Worm (Caenorhabditis elegans) whole organism, mixed stage, embryonic: ENCODE measurements around the gene bath-31.
"Not testable (repeated sequence)": the region's sequence is repeated elsewhere in the genome, so short reads cannot be mapped to it uniquely, and the experiment has no call there.

Source experiments
- M03D4.4 ChIP-seq: sonication (generic microtip); optimal IDR thresholded peaks from 2 replicates; lab custom pipeline; 2017; ENCODE audit warnings: mild to moderate bottlenecking, missing genetic modification characterization, missing compliant biosample characterization
- bed-3 ChIP-seq: fragments of 200-800 bp; sonication (Bioruptor generic); optimal IDR thresholded peaks from 3 replicates; lab custom pipeline; 2018; ENCODE audit warnings: mild to moderate bottlenecking, missing genetic modification characterization, moderate library complexity, missing compliant biosample characterization
- blmp-1 ChIP-seq: fragments of 150-350 bp; optimal IDR thresholded peaks from 2 replicates; lab custom pipeline; 2014; ENCODE audit warnings: missing biosample characterization, missing genetic modification characterization
- ceh-39 ChIP-seq: fragments of 150-350 bp; optimal IDR thresholded peaks from 2 replicates; lab custom pipeline; 2014; ENCODE audit warnings: missing biosample characterization, missing genetic modification characterization
- ceh-83 ChIP-seq: fragments of 200-800 bp; sonication (Bioruptor generic); optimal IDR thresholded peaks from 2 replicates; lab custom pipeline; 2018; ENCODE audit warnings: mild to moderate bottlenecking, missing genetic modification characterization, missing compliant biosample characterization
- ces-1 ChIP-seq: fragments of 150-350 bp; optimal IDR thresholded peaks from 2 replicates; lab custom pipeline; 2014; ENCODE audit warnings: missing biosample characterization, missing genetic modification reagents, missing genetic modification characterization
- cnd-1 ChIP-seq: fragments of 200-800 bp; sonication (Bioruptor generic); optimal IDR thresholded peaks from 2 replicates; lab custom pipeline; 2018; ENCODE audit warnings: mild to moderate bottlenecking, missing genetic modification characterization, missing compliant biosample characterization
- elt-1 ChIP-seq: sonication (generic microtip); optimal IDR thresholded peaks from 2 replicates; lab custom pipeline; 2017; ENCODE audit warnings: missing genetic modification characterization, mild to moderate bottlenecking, missing compliant biosample characterization, antibody characterized with exemption, moderate library complexity, borderline replicate concordance; ENCODE audit not compliant: insufficient read depth
- elt-3 ChIP-seq: fragments of 150-350 bp; optimal IDR thresholded peaks from 2 replicates; lab custom pipeline; 2014; ENCODE audit warnings: missing biosample characterization, missing genetic modification characterization
- flh-1 ChIP-seq: fragments of 200-800 bp; sonication (Bioruptor generic); optimal IDR thresholded peaks from 2 replicates; lab custom pipeline; 2018; ENCODE audit warnings: mild to moderate bottlenecking, missing genetic modification characterization, moderate library complexity, missing compliant biosample characterization
- ham-2 ChIP-seq: fragments of 200-800 bp; sonication (Bioruptor generic); optimal IDR thresholded peaks from 2 replicates; lab custom pipeline; 2018; ENCODE audit warnings: mild to moderate bottlenecking, missing genetic modification characterization, missing compliant biosample characterization
- hlh-1 ChIP-seq: fragments of 150-350 bp; optimal IDR thresholded peaks from 2 replicates; lab custom pipeline; 2014; ENCODE audit warnings: missing biosample characterization, missing genetic modification reagents, missing genetic modification characterization
- lin-32 ChIP-seq: fragments of 200-800 bp; sonication (Bioruptor generic); optimal IDR thresholded peaks from 2 replicates; lab custom pipeline; 2018; ENCODE audit warnings: mild to moderate bottlenecking, missing genetic modification characterization, missing compliant biosample characterization
- mab-5 ChIP-seq: fragments of 150-350 bp; optimal IDR thresholded peaks from 2 replicates; lab custom pipeline; 2014; ENCODE audit warnings: missing biosample characterization, missing genetic modification characterization
- mep-1 ChIP-seq: fragments of 150-350 bp; optimal IDR thresholded peaks from 2 replicates; lab custom pipeline; 2017; ENCODE audit warnings: missing biosample characterization, missing genetic modification reagents, missing genetic modification characterization, inconsistent platforms
- mls-2 ChIP-seq: sonication (generic microtip); optimal IDR thresholded peaks from 2 replicates; lab custom pipeline; 2016; ENCODE audit warnings: mild to moderate bottlenecking, missing genetic modification characterization, moderate library complexity, missing compliant biosample characterization
- nhr-12 ChIP-seq: fragments of 150-350 bp; optimal IDR thresholded peaks from 2 replicates; lab custom pipeline; 2014; ENCODE audit warnings: missing biosample characterization, missing genetic modification characterization
- nhr-2 ChIP-seq: fragments of 150-350 bp; optimal IDR thresholded peaks from 2 replicates; lab custom pipeline; 2014; ENCODE audit warnings: missing biosample characterization, missing genetic modification characterization
- nhr-237 ChIP-seq: fragments of 150-350 bp; optimal IDR thresholded peaks from 2 replicates; lab custom pipeline; 2014; ENCODE audit warnings: missing biosample characterization, missing genetic modification characterization
- nhr-28 ChIP-seq: fragments of 150-350 bp; optimal IDR thresholded peaks from 2 replicates; lab custom pipeline; 2014; ENCODE audit warnings: missing biosample characterization, missing genetic modification characterization
- nhr-76 ChIP-seq: sonication (generic microtip); optimal IDR thresholded peaks from 2 replicates; lab custom pipeline; 2017; ENCODE audit warnings: missing biosample characterization, missing genetic modification characterization
- pha-4 ChIP-seq: fragments of 150-350 bp; optimal IDR thresholded peaks from 2 replicates; lab custom pipeline; 2018; ENCODE audit warnings: missing biosample characterization, missing genetic modification reagents, missing genetic modification characterization
- sem-2 ChIP-seq: fragments of 200-800 bp; sonication (Bioruptor generic); optimal IDR thresholded peaks from 2 replicates; lab custom pipeline; 2018; ENCODE audit warnings: mild to moderate bottlenecking, missing genetic modification characterization, missing compliant biosample characterization
- snpc-4 ChIP-seq: fragments of 150-350 bp; optimal IDR thresholded peaks from 2 replicates; lab custom pipeline; 2014; ENCODE audit warnings: missing biosample characterization, missing genetic modification characterization
- sptf-1 ChIP-seq: sonication (generic microtip); optimal IDR thresholded peaks from 2 replicates; lab custom pipeline; 2017; ENCODE audit warnings: mild to moderate bottlenecking, missing genetic modification characterization, moderate library complexity, missing compliant biosample characterization
- tbx-8 ChIP-seq: fragments of 200-800 bp; sonication (Bioruptor generic); optimal IDR thresholded peaks from 2 replicates; lab custom pipeline; 2018; ENCODE audit warnings: mild to moderate bottlenecking, missing genetic modification characterization, moderate library complexity, missing compliant biosample characterization
- unc-39 ChIP-seq: fragments of 150-350 bp; optimal IDR thresholded peaks from 2 replicates; lab custom pipeline; 2014; ENCODE audit warnings: missing biosample characterization, missing genetic modification characterization
- unc-62 ChIP-seq: fragments of 150-350 bp; optimal IDR thresholded peaks from 2 replicates; lab custom pipeline; 2014; ENCODE audit warnings: missing biosample characterization, missing genetic modification reagents, missing genetic modification characterization
- zip-8 ChIP-seq: fragments of 150-350 bp; optimal IDR thresholded peaks from 2 replicates; lab custom pipeline; 2014; ENCODE audit warnings: missing biosample characterization, missing genetic modification characterization
- ztf-11 ChIP-seq: fragments of 150-350 bp; optimal IDR thresholded peaks from 2 replicates; lab custom pipeline; 2014; ENCODE audit warnings: missing biosample characterization, missing genetic modification characterization

Gene bath-31

DNA sequence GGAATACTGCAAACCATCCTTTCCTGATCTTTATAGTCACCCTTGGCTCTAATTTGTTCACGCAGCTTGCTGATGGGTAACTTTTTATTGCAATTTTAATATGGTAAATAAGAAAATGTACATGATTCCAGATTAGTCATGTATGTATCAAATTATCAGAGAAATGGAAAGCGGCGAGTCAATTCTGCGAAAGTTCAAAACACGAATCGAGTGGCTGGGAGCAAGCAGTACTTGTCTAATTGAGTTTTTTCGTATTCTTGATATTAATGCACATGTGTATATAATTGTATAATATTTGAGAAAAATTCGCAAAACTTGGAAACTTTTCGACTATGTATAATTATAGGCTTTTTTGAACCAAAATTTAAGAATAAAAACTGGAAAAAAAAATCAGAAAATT, 27.2 kb downstream of the bath-31 start, which contains the start of gene T24E12.12:
TSS of gene T24E12.12 (plus strand) at position 281 of the 400 bp plus-strand sequence.
- no peak for TF ChIP-seq lin-32 (GFP tag; lab: Kevin White, UChicago)
- no peak for TF ChIP-seq mls-2 (tag; lab: Kevin White, UChicago)

DNA sequence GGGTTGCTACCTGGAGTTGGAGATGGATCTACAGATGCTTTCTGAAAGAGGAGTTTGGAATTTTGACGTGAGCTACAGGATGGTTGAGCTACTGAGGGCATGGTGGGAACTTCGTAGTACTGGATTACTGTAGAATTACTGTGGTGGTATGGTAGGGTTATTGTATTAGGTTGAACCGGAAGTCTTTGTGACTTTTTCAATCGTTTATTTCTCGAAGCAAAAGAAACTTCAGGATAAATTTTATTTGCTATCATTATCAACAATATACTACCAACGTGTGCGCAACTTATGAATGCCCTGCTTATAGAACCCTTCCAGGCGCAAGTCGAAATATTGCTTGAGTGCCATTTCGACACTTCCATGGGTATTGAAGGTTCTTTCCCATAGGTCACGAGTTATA, 29.8 kb downstream of the bath-31 start, which contains the start of gene T24E12.6:
TSS of gene T24E12.6 (minus strand) at position 101 of the 400 bp plus-strand sequence.
- not testable (repeated sequence) for TF ChIP-seq tbx-8 (GFP tag; lab: Kevin White, UChicago); zip-8; unc-62 (GFP tag; lab: Kevin White, UChicago)

ce11 chrII:3764486-3764885, 32.7 kb downstream of the bath-31 start, which contains the start of gene srx-112:
TSS of gene srx-112 (minus strand) at chrII:3764586.
- TF ChIP-seq mep-1 (tag; lab: Kevin White, UChicago) (no peak), lin-32 (GFP tag; lab: Kevin White, UChicago) (no peak), sem-2 (GFP tag; lab: Kevin White, UChicago) (no peak), bed-3 (no peak), nhr-12 (tag; lab: Kevin White, UChicago) (no peak)

DNA sequence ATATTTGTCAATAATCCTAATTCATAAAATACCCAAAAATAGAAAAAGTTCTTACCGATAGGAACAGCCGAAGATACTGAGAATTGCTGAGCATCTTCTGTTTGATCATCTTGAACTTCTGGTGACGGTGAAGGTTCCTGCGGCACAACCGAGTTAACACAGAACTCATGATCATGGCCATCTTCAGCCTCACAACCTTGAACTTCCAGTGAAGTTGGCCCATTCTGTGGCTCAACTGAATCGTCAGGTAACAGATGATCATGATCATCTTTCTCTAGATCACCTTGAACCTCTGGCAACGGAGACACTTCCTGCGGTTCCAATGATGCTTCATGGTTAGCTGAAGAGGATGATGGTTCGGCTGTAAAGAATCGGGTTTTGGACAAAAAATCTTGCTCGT, 39.9 kb downstream of the bath-31 start:
- TF ChIP-seq ces-1 (GFP tag; lab: Kevin White, UChicago) (no peak), elt-1 (tag; lab: Kevin White, UChicago) (no peak), nhr-2 (no peak), blmp-1 (tag; lab: Kevin White, UChicago) (no peak), elt-3 (no peak), hlh-1 (tag; lab: Kevin White, UChicago) (no peak), bed-3 (no peak), mab-5 (no peak), pha-4 (tag; lab: Kevin White, UChicago) (no peak), ceh-83 (GFP tag; lab: Kevin White, UChicago) (no peak), flh-1 (GFP tag; lab: Kevin White, UChicago) (no peak), nhr-28 (tag; lab: Kevin White, UChicago) (no peak), M03D4.4 (no peak), cnd-1 (no peak), sptf-1 (no peak), snpc-4 (tag; lab: Kevin White, UChicago) (no peak), zip-8 (no peak)

DNA sequence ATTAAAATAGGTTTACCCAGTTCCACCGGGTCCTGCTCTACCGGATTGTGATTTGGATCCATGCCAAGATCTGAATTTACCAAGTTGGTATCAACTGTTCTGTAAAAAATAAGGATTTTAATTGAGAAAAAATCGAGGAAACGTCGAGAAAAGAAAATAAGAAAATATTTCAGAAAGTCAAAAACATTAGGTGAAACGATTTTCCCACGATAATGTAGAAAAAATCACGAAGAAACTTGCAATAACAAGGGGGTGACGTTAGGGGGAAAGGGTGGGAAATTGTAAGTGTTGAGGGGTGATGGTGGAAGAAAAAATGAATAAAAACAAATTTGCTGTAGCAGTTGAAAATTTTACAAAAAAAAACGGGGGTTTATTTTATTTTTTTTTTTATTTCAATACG, 41.4 kb downstream of the bath-31 start, which contains the start of gene T24E12.10:
TSS of gene T24E12.10 (minus strand) at position 101 of the 400 bp plus-strand sequence.
- TF ChIP-seq M03D4.4 (no peak), sem-2 (GFP tag; lab: Kevin White, UChicago) (no peak), sptf-1 (no peak), mab-5 (no peak), hlh-1 (tag; lab: Kevin White, UChicago) (no peak), nhr-237 (tag; lab: Kevin White, UChicago) (no peak), mls-2 (tag; lab: Kevin White, UChicago) (no peak), nhr-76 (tag; lab: Kevin White, UChicago) (no peak), unc-62 (GFP tag; lab: Kevin White, UChicago) (no peak), mep-1 (tag; lab: Kevin White, UChicago) (no peak), unc-39 (tag; lab: Kevin White, UChicago) (no peak), zip-8 (no peak), nhr-2 (no peak), nhr-12 (tag; lab: Kevin White, UChicago) (no peak), bed-3 (no peak), ztf-11 (tag; lab: Kevin White, UChicago) (no peak)

- TF ChIP-seq ceh-39 (tag; lab: Kevin White, UChicago) (no peak), blmp-1 (tag; lab: Kevin White, UChicago) (no peak), nhr-12 (tag; lab: Kevin White, UChicago) (no peak), unc-39 (tag; lab: Kevin White, UChicago) (no peak), sptf-1 (no peak), bed-3 (no peak), elt-1 (tag; lab: Kevin White, UChicago) (no peak), lin-32 (GFP tag; lab: Kevin White, UChicago) (no peak), elt-3 (no peak), ham-2 (GFP tag; lab: Kevin White, UChicago) (no peak), cnd-1 (no peak), mab-5 (no peak), tbx-8 (GFP tag; lab: Kevin White, UChicago) (no peak), snpc-4 (tag; lab: Kevin White, UChicago) (no peak)
These were observed 43.9 kb downstream of the bath-31 start, which contains the start of gene T24E12.3 for ce11 chrII:3775719-3776118. TSS of gene T24E12.3 (plus strand) at chrII:3776019.
